Worm (Caenorhabditis elegans): ENCODE data around the gene K09C4.10.
A peak's percentile ranks its signal among the peaks of the same experiment; 100 is the strongest.

- TF ChIP-seq blmp-1 (tag; optimal IDR thresholded peaks at IDR 0.05) (no peak), elt-2 (tag; optimal IDR thresholded peaks at IDR 0.05) (peak; percentile 41), fkh-10 (GFP tag; optimal IDR thresholded peaks at IDR 0.05) (no peak), ceh-82 (tag; optimal IDR thresholded peaks at IDR 0.05) (no peak), egl-27 (tag; optimal IDR thresholded peaks at IDR 0.05) (no peak)
These were observed 36.4 kb downstream of the K09C4.10 start, which contains the start of gene irg-7 for ce11 chrX:3243614-3244013.
